Worm (Caenorhabditis elegans) whole organism, L2 larva: ENCODE data around the gene clec-27.

Experiments
- C34F6.9 ChIP-seq: fragments of 150-350 bp; optimal IDR thresholded peaks from 2 replicates; lab custom pipeline; 2014; ENCODE audit warnings: missing biosample characterization, missing genetic modification characterization
- F13H6.1 ChIP-seq: sonication (generic microtip); optimal IDR thresholded peaks from 2 replicates; lab custom pipeline; 2016; ENCODE audit warnings: missing genetic modification characterization, missing compliant biosample characterization
- R02D3.7 ChIP-seq: fragments of 150-350 bp; optimal IDR thresholded peaks from 2 replicates; lab custom pipeline; 2014; ENCODE audit warnings: missing biosample characterization, missing genetic modification characterization
- Y55F3AM.14 ChIP-seq: fragments of 200-800 bp; sonication (Bioruptor generic); optimal IDR thresholded peaks from 2 replicates; lab custom pipeline; 2018; ENCODE audit warnings: mild to moderate bottlenecking, missing genetic modification characterization, missing compliant biosample characterization
- ZK546.5 ChIP-seq: sonication (generic microtip); optimal IDR thresholded peaks from 2 replicates; lab custom pipeline; 2017; ENCODE audit warnings: missing biosample characterization, missing genetic modification characterization
- alr-1 ChIP-seq: fragments of 150-350 bp; optimal IDR thresholded peaks from 2 replicates; lab custom pipeline; 2014; ENCODE audit warnings: missing biosample characterization, missing genetic modification characterization
- ceh-16 ChIP-seq: fragments of 150-350 bp; optimal IDR thresholded peaks from 2 replicates; lab custom pipeline; 2014; ENCODE audit warnings: missing biosample characterization, missing genetic modification characterization
- crh-2 ChIP-seq: sonication (generic microtip); optimal IDR thresholded peaks from 2 replicates; lab custom pipeline; 2017; ENCODE audit warnings: missing biosample characterization, missing genetic modification characterization
- dmd-4 ChIP-seq: sonication (generic microtip); optimal IDR thresholded peaks from 2 replicates; lab custom pipeline; 2017; ENCODE audit warnings: missing biosample characterization, missing genetic modification characterization
- fos-1 ChIP-seq: fragments of 150-350 bp; optimal IDR thresholded peaks from 2 replicates; lab custom pipeline; 2014; ENCODE audit warnings: missing biosample characterization, missing genetic modification characterization
- lin-11 ChIP-seq: fragments of 150-350 bp; sonication (generic microtip); optimal IDR thresholded peaks from 2 replicates; lab custom pipeline; 2014; ENCODE audit warnings: missing biosample characterization, missing genetic modification characterization, inconsistent platforms, mixed read lengths
- lin-13 ChIP-seq: fragments of 150-350 bp; optimal IDR thresholded peaks from 2 replicates; lab custom pipeline; 2014; ENCODE audit warnings: missing biosample characterization, missing genetic modification reagents, missing genetic modification characterization
- mab-5 ChIP-seq: fragments of 150-350 bp; optimal IDR thresholded peaks from 2 replicates; lab custom pipeline; 2014; ENCODE audit warnings: missing biosample characterization, missing genetic modification characterization
- mdl-1 ChIP-seq, 2 experiments: fragments of 150-350 bp in 1 of 2; sonication (generic microtip) in 1 of 2; optimal IDR thresholded peaks; 2 replicates each; lab custom pipeline; 2017; ENCODE audit warnings: missing biosample characterization in 2 of 2, missing genetic modification characterization in 2 of 2
- nhr-10 ChIP-seq: sonication (generic microtip); optimal IDR thresholded peaks from 2 replicates; lab custom pipeline; 2017; ENCODE audit warnings: missing biosample characterization, missing genetic modification characterization
- nhr-21 ChIP-seq: fragments of 150-350 bp; optimal IDR thresholded peaks from 2 replicates; lab custom pipeline; 2014; ENCODE audit warnings: missing biosample characterization, missing genetic modification characterization
- nhr-23 ChIP-seq: fragments of 150-350 bp; optimal IDR thresholded peaks from 2 replicates; lab custom pipeline; 2014; ENCODE audit warnings: missing biosample characterization, missing genetic modification reagents, missing genetic modification characterization
- nhr-237 ChIP-seq: fragments of 150-350 bp; optimal IDR thresholded peaks from 2 replicates; lab custom pipeline; 2014; ENCODE audit warnings: missing biosample characterization, missing genetic modification characterization
- nhr-25 ChIP-seq: fragments of 150-350 bp; sonication (generic microtip); optimal IDR thresholded peaks from 3 replicates; lab custom pipeline; 2014; ENCODE audit warnings: missing biosample characterization, missing genetic modification characterization
- nhr-6 ChIP-seq: fragments of 150-350 bp; optimal IDR thresholded peaks from 2 replicates; lab custom pipeline; 2014; ENCODE audit warnings: missing biosample characterization, missing genetic modification characterization
- nhr-77 ChIP-seq: fragments of 150-350 bp; optimal IDR thresholded peaks from 2 replicates; lab custom pipeline; 2014; ENCODE audit warnings: missing biosample characterization, missing genetic modification characterization
- peb-1 ChIP-seq: fragments of 150-350 bp; optimal IDR thresholded peaks from 2 replicates; lab custom pipeline; 2014; ENCODE audit warnings: missing biosample characterization, missing genetic modification characterization
- sem-4 ChIP-seq: fragments of 150-350 bp; optimal IDR thresholded peaks from 2 replicates; lab custom pipeline; 2014; ENCODE audit warnings: missing biosample characterization, missing genetic modification reagents, missing genetic modification characterization
- sma-3 ChIP-seq: sonication (generic microtip); optimal IDR thresholded peaks from 2 replicates; lab custom pipeline; 2016; ENCODE audit warnings: missing genetic modification reagents, missing genetic modification characterization, missing compliant biosample characterization
- sma-9 ChIP-seq, 2 experiments: fragments of 150-350 bp in 1 of 2; sonication (generic microtip) in 1 of 2; optimal IDR thresholded peaks; 2 replicates each; lab custom pipeline; 2014 to 2016; ENCODE audit warnings: missing genetic modification characterization in 2 of 2, mild to moderate bottlenecking in 1 of 2, missing biosample characterization in 1 of 2, missing compliant biosample characterization in 1 of 2, missing genetic modification reagents in 1 of 2, moderate library complexity in 1 of 2
- unc-39 ChIP-seq: fragments of 150-350 bp; optimal IDR thresholded peaks from 2 replicates; lab custom pipeline; 2014; ENCODE audit warnings: missing biosample characterization, missing genetic modification characterization
- unc-55 ChIP-seq: fragments of 150-350 bp; sonication (generic microtip); optimal IDR thresholded peaks from 3 replicates; lab custom pipeline; 2014; ENCODE audit warnings: missing biosample characterization, missing genetic modification reagents, missing genetic modification characterization
- ztf-4 ChIP-seq: fragments of 150-350 bp; optimal IDR thresholded peaks from 2 replicates; lab custom pipeline; 2014; ENCODE audit warnings: missing biosample characterization, missing genetic modification characterization

Gene clec-27

DNA sequence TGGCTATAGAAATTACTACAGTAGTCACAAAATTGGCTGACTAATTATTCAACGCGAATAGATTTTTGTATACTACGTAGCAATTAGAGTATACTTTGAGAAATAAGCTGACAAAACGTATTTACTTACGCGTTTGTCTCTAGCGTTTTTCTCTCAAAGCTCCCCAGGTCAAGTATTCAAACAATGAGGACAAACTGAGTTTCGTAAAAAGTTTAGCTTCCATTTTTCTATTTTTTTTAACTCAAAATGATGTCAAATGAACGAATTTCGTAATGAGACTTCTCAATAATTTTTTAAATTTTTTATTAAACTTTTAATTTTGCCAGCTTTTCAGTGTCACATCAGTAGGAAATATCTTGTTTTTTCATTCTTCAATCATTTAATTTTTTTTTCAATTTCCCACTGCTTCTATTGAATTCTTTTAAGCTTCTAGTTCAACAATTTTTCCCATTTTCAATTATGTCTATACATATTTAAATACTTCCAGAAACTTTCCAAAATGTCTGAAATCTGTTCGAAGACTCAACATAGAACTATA is 34.4 kb downstream of the clec-27 start, which contains the start of the genes ifas-2 and fbxa-44:
TSS of gene ifas-2 (minus strand) at position 101 of the 538 bp plus-strand sequence.
TSS of gene fbxa-44 (plus strand) at position 488 of the 538 bp plus-strand sequence.
- TF ChIP-seq peb-1 (tag; lab: Kevin White, UChicago) (no peak), mab-5 (no peak), unc-39 (tag; lab: Kevin White, UChicago) (no peak), sma-9 (GFP tag; optimal IDR thresholded peaks at IDR 0.05; lab: Kevin White, UChicago) (no peak), sma-9 (tag; optimal IDR thresholded peaks at IDR 0.05; lab: Kevin White, UChicago) (no peak), unc-55 (GFP tag; lab: Kevin White, UChicago) (no peak), Y55F3AM.14 (no peak), C34F6.9 (tag; lab: Kevin White, UChicago) (no peak), sem-4 (tag; lab: Kevin White, UChicago) (no peak), nhr-23 (no peak), ceh-16 (tag; lab: Kevin White, UChicago) (no peak), R02D3.7 (tag; lab: Kevin White, UChicago) (no peak), ZK546.5 (tag; lab: Kevin White, UChicago) (no peak)

DNA sequence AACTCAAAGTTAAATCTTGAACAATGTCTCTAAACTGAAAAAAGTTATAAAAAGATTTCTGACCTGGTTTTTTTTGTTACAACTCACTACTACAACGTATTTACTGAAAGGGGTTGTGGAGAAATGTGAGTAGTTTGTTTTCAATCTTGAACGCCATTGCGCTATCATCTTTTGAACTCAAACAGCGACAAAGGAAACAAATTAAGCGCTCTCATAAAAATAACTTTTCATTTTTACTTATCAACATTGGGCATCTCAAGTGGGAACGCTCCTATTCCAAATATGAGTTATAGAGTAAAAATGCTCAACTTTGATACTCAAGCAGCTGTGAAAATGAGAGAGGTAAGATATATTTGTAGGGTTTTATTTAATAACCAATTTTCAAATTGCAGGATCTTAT is 39.0 kb downstream of the clec-27 start, which contains the start of gene F09C6.15:
TSS of gene F09C6.15 (plus strand) at position 301 of the 400 bp plus-strand sequence.
- TF ChIP-seq alr-1 (tag; lab: Kevin White, UChicago), result no peak
- no peak for TF ChIP-seq ztf-4 (tag; lab: Kevin White, UChicago)
- TF ChIP-seq, all 48 proteins: peak for 0

DNA sequence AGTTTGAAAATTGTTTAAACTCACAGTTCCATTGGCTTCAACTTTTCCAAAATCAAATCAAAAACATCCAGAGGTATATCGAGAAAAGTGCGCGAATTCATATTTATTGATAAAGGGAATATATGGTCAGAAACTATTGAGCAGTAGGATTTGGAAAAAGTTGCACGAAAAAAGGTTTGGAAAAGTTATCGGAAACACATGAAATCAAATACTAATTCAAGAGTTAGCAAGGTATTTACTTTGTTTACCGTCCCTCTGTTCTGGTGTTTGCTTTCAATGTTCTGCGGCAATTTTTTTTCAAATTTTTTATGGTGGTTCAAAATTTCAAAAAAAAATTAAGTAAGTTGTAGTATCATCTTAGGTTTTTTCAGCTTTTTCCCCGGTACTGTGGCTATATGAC is 44.9 kb downstream of the clec-27 start, which contains the start of gene fbxa-45:
TSS of gene fbxa-45 (minus strand) at position 101 of the 400 bp plus-strand sequence.
- no peak for TF ChIP-seq crh-2
- TF ChIP-seq nhr-77 (tag; lab: Kevin White, UChicago), result no peak
- no peak for TF ChIP-seq F13H6.1 (tag; lab: Kevin White, UChicago)
- TF ChIP-seq fos-1 (tag; lab: Kevin White, UChicago), result no peak

DNA sequence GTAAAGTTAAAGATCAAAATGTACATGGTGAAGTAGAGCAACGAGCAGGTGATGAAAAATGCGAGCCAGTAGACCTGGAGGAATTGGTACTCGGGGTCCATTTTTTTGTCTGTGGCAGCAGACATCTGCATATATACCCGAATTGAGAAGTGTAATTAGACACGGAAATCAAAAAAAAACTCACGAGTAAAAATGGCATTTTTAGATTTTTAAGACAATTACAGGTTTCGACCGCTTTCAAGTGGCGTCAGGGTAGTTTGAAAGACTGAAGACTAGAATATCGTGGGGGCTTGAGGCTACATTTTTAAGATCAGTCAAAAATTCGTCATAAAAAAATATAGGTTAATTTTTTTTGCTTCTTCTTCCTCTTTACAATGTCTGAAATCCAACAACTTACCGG is 48.3 kb downstream of the clec-27 start, which contains the start of gene srd-68:
TSS of gene srd-68 (minus strand) at position 101 of the 400 bp plus-strand sequence.
- TF ChIP-seq nhr-77 (tag; lab: Kevin White, UChicago) (no peak), crh-2 (no peak), nhr-10 (tag; lab: Kevin White, UChicago) (no peak), lin-11 (no peak)

DNA sequence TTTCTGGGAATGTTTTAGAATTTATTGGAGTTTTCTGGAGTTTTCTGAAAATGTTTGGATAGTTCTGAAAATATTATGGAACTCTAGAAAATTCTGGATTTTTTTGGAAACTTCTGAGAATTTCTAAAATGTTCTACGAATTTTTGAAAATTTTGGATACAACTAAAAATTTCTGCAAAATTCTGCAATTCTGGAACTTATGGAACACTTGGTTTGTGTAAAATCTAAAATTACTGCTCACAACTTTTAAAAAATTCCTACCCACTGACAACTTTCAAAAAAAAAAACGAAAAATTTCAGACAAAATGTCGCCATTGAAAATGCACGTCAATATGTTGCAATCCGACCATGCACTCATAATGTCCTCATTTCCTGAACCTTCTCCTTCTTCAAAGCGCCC is 50.2 kb downstream of the clec-27 start, which contains the start of gene nhr-262:
TSS of gene nhr-262 (plus strand) at position 301 of the 400 bp plus-strand sequence.
- TF ChIP-seq nhr-237 (no peak), ZK546.5 (tag; lab: Kevin White, UChicago) (no peak), lin-13 (GFP tag; lab: Kevin White, UChicago) (no peak), mdl-1 (tag; optimal IDR thresholded peaks at IDR 0.05; lab: Kevin White, UChicago) (no peak), sma-3 (no peak), nhr-21 (tag; lab: Kevin White, UChicago) (no peak), peb-1 (tag; lab: Kevin White, UChicago) (no peak), dmd-4 (tag; lab: Kevin White, UChicago) (no peak), fos-1 (tag; lab: Kevin White, UChicago) (no peak), R02D3.7 (tag; lab: Kevin White, UChicago) (no peak), ztf-4 (tag; lab: Kevin White, UChicago) (no peak), alr-1 (tag; lab: Kevin White, UChicago) (no peak), unc-55 (GFP tag; lab: Kevin White, UChicago) (no peak), nhr-6 (no peak), C34F6.9 (tag; lab: Kevin White, UChicago) (no peak), nhr-25 (tag; lab: Kevin White, UChicago) (no peak)
